Worm (Caenorhabditis elegans): Measurements from ENCODE around the gene pfn-3.
A peak's percentile ranks its signal among the peaks of the same experiment; 100 is the strongest.

DNA sequence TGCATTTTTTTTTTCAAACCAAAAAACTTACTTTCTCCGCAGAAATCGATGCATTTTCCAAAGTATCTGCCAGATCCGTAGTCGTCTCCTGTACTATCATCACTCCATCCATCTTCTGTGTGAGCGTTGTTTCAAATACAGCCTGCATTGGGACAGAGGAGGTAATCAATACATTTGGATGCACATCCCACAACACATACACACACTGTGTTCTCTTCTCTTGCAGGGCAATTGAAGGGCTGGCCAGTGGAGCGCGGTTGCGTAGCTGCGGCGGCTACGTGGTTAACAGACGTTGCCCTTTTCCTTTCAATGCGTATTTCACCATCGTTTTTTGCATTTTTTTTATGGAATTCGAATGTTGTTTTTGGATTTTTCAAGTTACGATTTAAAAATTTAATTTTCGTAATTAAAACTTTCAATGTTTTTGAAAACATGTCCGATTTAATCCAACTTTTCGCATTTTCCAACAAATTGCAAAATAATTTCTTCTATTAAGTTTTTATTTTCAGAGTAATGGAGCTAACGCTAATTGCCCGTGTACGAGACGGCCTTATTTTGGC lies 45.3 kb downstream of the pfn-3 start, which contains the start of the genes stau-1 and sec-22:
- TF ChIP-seq med-1 (GFP tag; optimal IDR thresholded peaks at IDR 0.05; ENCODE audit: insufficient read depth) (no peak), ztf-23 (GFP tag; IDR thresholded peaks at IDR 0.05) (no peak), tab-1 (GFP tag; IDR thresholded peaks at IDR 0.05) (0 out of 2 replicates have a peak, but pooled peaks have one; percentile 33), flt-1 (GFP tag; IDR thresholded peaks at IDR 0.05) (0 out of 2 replicates have a peak, but pooled peaks have one; percentile 37), ztf-29 (GFP tag; IDR thresholded peaks at IDR 0.05) (no peak), klf-2 (GFP tag; conservative IDR thresholded peaks at IDR 0.05) (no peak), cog-1 (tag; optimal IDR thresholded peaks at IDR 0.05) (no peak)
